Fruit fly (Drosophila melanogaster): ENCODE results near the gene CG8032.

CG8032 gene

dm6 chr3R:8650741-8651140, 13.2 kb upstream of the CG8032 start, which contains the start of the genes Mkk4 and SLIRP2 (continued):
- TF ChIP-seq grau (tag; optimal IDR thresholded peaks at IDR 0.05): peak; percentile 98
- TF ChIP-seq Oli (tag; optimal IDR thresholded peaks at IDR 0.05): peak; percentile 99
- TF ChIP-seq CG6175 (GFP tag; IDR thresholded peaks at IDR 0.05): peak; percentile 98
- peak; percentile 99 for TF ChIP-seq CG10209 (GFP tag; optimal IDR thresholded peaks at IDR 0.05)
- TF ChIP-seq CG17328 (GFP tag; IDR thresholded peaks at IDR 0.05): peak; percentile 99
- peak; percentile 99 for TF ChIP-seq CG2678 (tag; optimal IDR thresholded peaks at IDR 0.05)
- peak; percentile 99 for TF ChIP-seq Optix (GFP tag; IDR thresholded peaks at IDR 0.05)
- peak; percentile 92 for TF ChIP-seq fd64A (GFP tag; optimal IDR thresholded peaks at IDR 0.05)
- TF ChIP-seq CG10979 (tag; optimal IDR thresholded peaks at IDR 0.05): peak; percentile 98
- peak; percentile 99 for TF ChIP-seq Abd-B (GFP tag; optimal IDR thresholded peaks at IDR 0.05)
- peak in 1 of 2 experiments; percentile 92 for TF ChIP-seq Hr78 (GFP tag; optimal IDR thresholded peaks at IDR 0.05)
- peak; percentile 97 for TF ChIP-seq ham (GFP tag; IDR thresholded peaks at IDR 0.05)
- peak; percentile 99 for TF ChIP-seq Rfx (GFP tag; IDR thresholded peaks at IDR 0.05)
- no peak for TF ChIP-seq h (optimal IDR thresholded peaks at IDR 0.05)
- no peak for TF ChIP-seq prd (optimal IDR thresholded peaks at IDR 0.05)
- peak; percentile 99 for TF ChIP-seq prd (GFP tag; IDR thresholded peaks at IDR 0.05)
- no peak for TF ChIP-seq pan (optimal IDR thresholded peaks at IDR 0.05)
- TF ChIP-seq pan (GFP tag; optimal IDR thresholded peaks at IDR 0.05 in 1 of 2, IDR thresholded peaks at IDR 0.05 in 1 of 2): peak in 1 of 2 experiments; percentile 99
- peak; percentile 99 for TF ChIP-seq CG4820 (GFP tag; optimal IDR thresholded peaks at IDR 0.05)
- TF ChIP-seq CG6765 (GFP tag; optimal IDR thresholded peaks at IDR 0.05): peak; percentile 97
- peak; percentile 99 for TF ChIP-seq CG8944 (GFP tag; optimal IDR thresholded peaks at IDR 0.05)
- peak; percentile 99 for TF ChIP-seq CG7372 (GFP tag; IDR thresholded peaks at IDR 0.05)
- TF ChIP-seq tll (GFP tag; optimal IDR thresholded peaks at IDR 0.05): peak; percentile 71 to 88
- TF ChIP-seq ash1 (GFP tag; optimal IDR thresholded peaks at IDR 0.05): peak; percentile 89
- TF ChIP-seq crol (GFP tag; IDR thresholded peaks at IDR 0.05): peak; percentile 81
- peak; percentile 94 for TF ChIP-seq kah (GFP tag; optimal IDR thresholded peaks at IDR 0.05)
- peak; percentile 100 for TF ChIP-seq gem (tag; optimal IDR thresholded peaks at IDR 0.05)
- TF ChIP-seq Gsc (GFP tag; IDR thresholded peaks at IDR 0.05): peak; percentile 98
- TF ChIP-seq slp2 (GFP tag; optimal IDR thresholded peaks at IDR 0.05): peak; percentile 99
- peak; percentile 99 for TF ChIP-seq ci (GFP tag; IDR thresholded peaks at IDR 0.05)
- TF ChIP-seq odd (GFP tag; optimal IDR thresholded peaks at IDR 0.05): peak; percentile 98
- peak; percentile 98 for TF ChIP-seq jing (GFP tag; optimal IDR thresholded peaks at IDR 0.05)
- TF ChIP-seq CG15073 (GFP tag; optimal IDR thresholded peaks at IDR 0.05): peak; percentile 92
- peak; percentile 87 for TF ChIP-seq CG10321 (GFP tag; IDR thresholded peaks at IDR 0.05)
- peak; percentile 94 for TF ChIP-seq ERR (GFP tag; optimal IDR thresholded peaks at IDR 0.05)
- peak in 1 of 3 experiments; percentile 99 for TF ChIP-seq lola (GFP tag; optimal IDR thresholded peaks at IDR 0.05)
- peak; percentile 96 for TF ChIP-seq CG11696 (GFP tag; IDR thresholded peaks at IDR 0.05)
- peak; percentile 95 for TF ChIP-seq BEAF-32 (GFP tag; optimal IDR thresholded peaks at IDR 0.05)
- peak; percentile 99 for TF ChIP-seq ase (GFP tag; IDR thresholded peaks at IDR 0.05)
- TF ChIP-seq gsb-n (tag; optimal IDR thresholded peaks at IDR 0.05): peak; percentile 98
- TF ChIP-seq CG18764 (GFP tag; optimal IDR thresholded peaks at IDR 0.05): peak; percentile 98
- TF ChIP-seq mirr (GFP tag; optimal IDR thresholded peaks at IDR 0.05): peak; percentile 97
- peak; percentile 80 for TF ChIP-seq inv (GFP tag; IDR thresholded peaks at IDR 0.05; ENCODE audit: partially characterized antibody)
- TF ChIP-seq sna (GFP tag; IDR thresholded peaks at IDR 0.05; ENCODE audit: partially characterized antibody): peak; percentile 83
- TF ChIP-seq trem (tag; optimal IDR thresholded peaks at IDR 0.05): peak; percentile 97
- TF ChIP-seq CG2875 (GFP tag; optimal IDR thresholded peaks at IDR 0.05): peak; percentile 98
- peak; percentile 95 for TF ChIP-seq CG9437 (GFP tag; optimal IDR thresholded peaks at IDR 0.05)
- peak; percentile 99 for TF ChIP-seq CG5245 (GFP tag; optimal IDR thresholded peaks at IDR 0.05)
- TF ChIP-seq Lhr (GFP tag; optimal IDR thresholded peaks at IDR 0.05): peak; percentile 97
- peak; percentile 99 for TF ChIP-seq CG33213 (GFP tag; optimal IDR thresholded peaks at IDR 0.05)
- TF ChIP-seq Meics (GFP tag; optimal IDR thresholded peaks at IDR 0.05): peak; percentile 98
